Worm (Caenorhabditis elegans) whole organism, young adult: ENCODE data around the gene F59G1.4.

Source experiments
- dox-1 ChIP-seq: fragments of 200-800 bp; sonication (Bioruptor generic); IDR thresholded peaks from 2 replicates; pipeline ENCODE4 v1.3.6; 2022; ENCODE audit warnings: missing genetic modification reagents, missing genetic modification characterization, missing compliant biosample characterization
- let-607 ChIP-seq, 2 experiments: fragments of 200-800 bp in 1 of 2; sonication (Bioruptor generic) in 1 of 2; sonication (generic microtip) in 1 of 2; optimal IDR thresholded peaks; 2 replicates each; lab custom pipeline; 2016 to 2018; ENCODE audit warnings: mild to moderate bottlenecking in 2 of 2, missing compliant biosample characterization in 2 of 2, missing genetic modification characterization in 2 of 2, moderate library complexity in 2 of 2, missing genotype in 1 of 2
- tlf-1 ChIP-seq: fragments of 200-800 bp; sonication (Bioruptor generic); optimal IDR thresholded peaks from 2 replicates; lab custom pipeline; 2018; ENCODE audit warnings: mild to moderate bottlenecking, missing genetic modification characterization, missing compliant biosample characterization
- zfh-2 ChIP-seq: fragments of 200-800 bp; sonication (Bioruptor generic); conservative IDR thresholded peaks from 2 replicates; pipeline ENCODE4 v1.3.6; 2022; ENCODE audit warnings: missing genetic modification reagents, missing genetic modification characterization, missing compliant biosample characterization

DNA sequence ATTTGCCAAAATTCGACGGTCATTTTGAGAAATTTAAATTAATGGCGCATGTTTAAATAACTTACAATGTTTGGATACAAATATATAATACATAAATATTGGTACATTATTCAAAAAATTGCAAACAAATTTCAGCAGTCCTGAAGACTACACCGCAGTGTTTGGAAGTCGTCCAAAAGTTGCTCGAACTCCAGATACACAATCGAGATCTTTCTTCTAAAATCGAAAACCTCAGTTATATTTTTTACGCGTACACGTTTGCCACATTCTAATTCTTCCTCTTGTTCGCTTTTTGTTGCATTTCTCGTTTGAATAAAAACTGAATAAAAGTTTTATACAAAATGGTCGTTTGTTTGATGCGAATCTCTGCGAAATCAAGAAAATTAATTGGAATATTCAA is 8.3 kb downstream of the F59G1.4 start, which contains the start of gene tsp-18:
- no peak for TF ChIP-seq zfh-2 (GFP tag; lab: Robert Waterston, UW)
- no peak for TF ChIP-seq dox-1 (GFP tag; lab: Robert Waterston, UW)
- no peak for TF ChIP-seq let-607 (tag; optimal IDR thresholded peaks at IDR 0.05; lab: Kevin White, UChicago)
- TF ChIP-seq tlf-1 (GFP tag; lab: Kevin White, UChicago): no peak
